Fruit fly (Drosophila melanogaster): ENCODE measurements around the gene CG1677.

The CG1677 gene

dm6 chrX:7339610-7340326, 65.8 kb downstream of the CG1677 start:
- TF ChIP-seq pad (GFP tag; optimal IDR thresholded peaks at IDR 0.05) (no peak), cnc (optimal IDR thresholded peaks at IDR 0.05) (no peak), bab1 (GFP tag; optimal IDR thresholded peaks at IDR 0.05) (no peak)

- TF ChIP-seq Mnt (GFP tag; optimal IDR thresholded peaks at IDR 0.05) (no peak), CG33017 (tag; optimal IDR thresholded peaks at IDR 0.05) (no peak), CG1620 (GFP tag; optimal IDR thresholded peaks at IDR 0.05) (no peak), Crg-1 (GFP tag; optimal IDR thresholded peaks at IDR 0.05) (no peak), bab1 (GFP tag; optimal IDR thresholded peaks at IDR 0.05) (no peak), Hr96 (GFP tag; optimal IDR thresholded peaks at IDR 0.05) (no peak), ovo (GFP tag; optimal IDR thresholded peaks at IDR 0.05) (no peak), kay (GFP tag; ENCODE audit: borderline replicate concordance) (no peak), CG7045 (GFP tag; optimal IDR thresholded peaks at IDR 0.05) (no peak), CG14711 (tag; optimal IDR thresholded peaks at IDR 0.05) (no peak), CG7101 (tag; optimal IDR thresholded peaks at IDR 0.05) (no peak), CG11617 (GFP tag; optimal IDR thresholded peaks at IDR 0.05) (no peak), toe (GFP tag; optimal IDR thresholded peaks at IDR 0.05) (no peak), pad (GFP tag; optimal IDR thresholded peaks at IDR 0.05) (no peak), tj (GFP tag; optimal IDR thresholded peaks at IDR 0.05) (no peak), CG5204 (GFP tag; optimal IDR thresholded peaks at IDR 0.05) (no peak), cic (GFP tag; optimal IDR thresholded peaks at IDR 0.05) (no peak), cnc (optimal IDR thresholded peaks at IDR 0.05) (no peak)
Observed at dm6 chrX:7338538-7338937, 67.1 kb downstream of the CG1677 start.

dm6 chrX:7337975-7338374, 67.6 kb downstream of the CG1677 start:
- TF ChIP-seq Hr96 (GFP tag; optimal IDR thresholded peaks at IDR 0.05) (no peak), CG7101 (tag; optimal IDR thresholded peaks at IDR 0.05) (no peak), toe (GFP tag; optimal IDR thresholded peaks at IDR 0.05) (no peak), CG14711 (tag; optimal IDR thresholded peaks at IDR 0.05) (no peak), pad (GFP tag; optimal IDR thresholded peaks at IDR 0.05) (peak; percentile 92), kay (GFP tag; ENCODE audit: borderline replicate concordance) (no peak), cnc (optimal IDR thresholded peaks at IDR 0.05) (no peak), CG7045 (GFP tag; optimal IDR thresholded peaks at IDR 0.05) (no peak)

- no peak for TF ChIP-seq CG11617 (GFP tag; optimal IDR thresholded peaks at IDR 0.05)
- TF ChIP-seq CG12768 (GFP tag; optimal IDR thresholded peaks at IDR 0.05), result no peak
- no peak for TF ChIP-seq Mnt (GFP tag; optimal IDR thresholded peaks at IDR 0.05)
- TF ChIP-seq bab1 (GFP tag; optimal IDR thresholded peaks at IDR 0.05), result peak; percentile 69
- peak; percentile 2 for TF ChIP-seq CG1620 (GFP tag; optimal IDR thresholded peaks at IDR 0.05)
- TF ChIP-seq Crg-1 (GFP tag; optimal IDR thresholded peaks at IDR 0.05), result no peak
- peak; percentile 41 for TF ChIP-seq CG14711 (tag; optimal IDR thresholded peaks at IDR 0.05)
- TF ChIP-seq kay (GFP tag; ENCODE audit: borderline replicate concordance), result no peak
- TF ChIP-seq toe (GFP tag; optimal IDR thresholded peaks at IDR 0.05), result no peak
- no peak for TF ChIP-seq CG7045 (GFP tag; optimal IDR thresholded peaks at IDR 0.05)
- TF ChIP-seq CG5204 (GFP tag; optimal IDR thresholded peaks at IDR 0.05), result no peak
- peak; percentile 60 for TF ChIP-seq CG7101 (tag; optimal IDR thresholded peaks at IDR 0.05)
- TF ChIP-seq tj (GFP tag; optimal IDR thresholded peaks at IDR 0.05), result no peak
- TF ChIP-seq cnc (optimal IDR thresholded peaks at IDR 0.05), result no peak
- TF ChIP-seq Clk (GFP tag; optimal IDR thresholded peaks at IDR 0.05), result no peak
- TF ChIP-seq cic (GFP tag; optimal IDR thresholded peaks at IDR 0.05), result no peak
- TF ChIP-seq Hr96 (GFP tag; optimal IDR thresholded peaks at IDR 0.05), result peak; percentile 48
- TF ChIP-seq ovo (GFP tag; optimal IDR thresholded peaks at IDR 0.05), result no peak
- TF ChIP-seq CG33017 (tag; optimal IDR thresholded peaks at IDR 0.05), result no peak
- no peak for TF ChIP-seq pad (GFP tag; optimal IDR thresholded peaks at IDR 0.05)
Observed at dm6 chrX:7336962-7337844, 68.4 kb downstream of the CG1677 start, which contains the start of gene CBP. Gene CBP (plus strand): TSS chrX:7337352.

- TF ChIP-seq CG11617 (GFP tag; optimal IDR thresholded peaks at IDR 0.05), result no peak
- TF ChIP-seq kay (GFP tag; ENCODE audit: borderline replicate concordance), result no peak
- no peak for TF ChIP-seq Hr96 (GFP tag; optimal IDR thresholded peaks at IDR 0.05)
- no peak for TF ChIP-seq ovo (GFP tag; optimal IDR thresholded peaks at IDR 0.05)
- no peak for TF ChIP-seq cnc (optimal IDR thresholded peaks at IDR 0.05)
- no peak for TF ChIP-seq toe (GFP tag; optimal IDR thresholded peaks at IDR 0.05)
- TF ChIP-seq bab1 (GFP tag; optimal IDR thresholded peaks at IDR 0.05), result peak; percentile 61
- TF ChIP-seq CG5204 (GFP tag; optimal IDR thresholded peaks at IDR 0.05), result no peak
- TF ChIP-seq CG14711 (tag; optimal IDR thresholded peaks at IDR 0.05), result peak; percentile 9
- no peak for TF ChIP-seq pad (GFP tag; optimal IDR thresholded peaks at IDR 0.05)
- no peak for TF ChIP-seq Clk (GFP tag; optimal IDR thresholded peaks at IDR 0.05)
- TF ChIP-seq CG12768 (GFP tag; optimal IDR thresholded peaks at IDR 0.05), result no peak
- TF ChIP-seq CG7101 (tag; optimal IDR thresholded peaks at IDR 0.05), result no peak
Observed at dm6 chrX:7336121-7336961, 69.3 kb downstream of the CG1677 start.
